1 fruit fly cellular context compared by ENCODE assay signal in the genomic region with DNA sequence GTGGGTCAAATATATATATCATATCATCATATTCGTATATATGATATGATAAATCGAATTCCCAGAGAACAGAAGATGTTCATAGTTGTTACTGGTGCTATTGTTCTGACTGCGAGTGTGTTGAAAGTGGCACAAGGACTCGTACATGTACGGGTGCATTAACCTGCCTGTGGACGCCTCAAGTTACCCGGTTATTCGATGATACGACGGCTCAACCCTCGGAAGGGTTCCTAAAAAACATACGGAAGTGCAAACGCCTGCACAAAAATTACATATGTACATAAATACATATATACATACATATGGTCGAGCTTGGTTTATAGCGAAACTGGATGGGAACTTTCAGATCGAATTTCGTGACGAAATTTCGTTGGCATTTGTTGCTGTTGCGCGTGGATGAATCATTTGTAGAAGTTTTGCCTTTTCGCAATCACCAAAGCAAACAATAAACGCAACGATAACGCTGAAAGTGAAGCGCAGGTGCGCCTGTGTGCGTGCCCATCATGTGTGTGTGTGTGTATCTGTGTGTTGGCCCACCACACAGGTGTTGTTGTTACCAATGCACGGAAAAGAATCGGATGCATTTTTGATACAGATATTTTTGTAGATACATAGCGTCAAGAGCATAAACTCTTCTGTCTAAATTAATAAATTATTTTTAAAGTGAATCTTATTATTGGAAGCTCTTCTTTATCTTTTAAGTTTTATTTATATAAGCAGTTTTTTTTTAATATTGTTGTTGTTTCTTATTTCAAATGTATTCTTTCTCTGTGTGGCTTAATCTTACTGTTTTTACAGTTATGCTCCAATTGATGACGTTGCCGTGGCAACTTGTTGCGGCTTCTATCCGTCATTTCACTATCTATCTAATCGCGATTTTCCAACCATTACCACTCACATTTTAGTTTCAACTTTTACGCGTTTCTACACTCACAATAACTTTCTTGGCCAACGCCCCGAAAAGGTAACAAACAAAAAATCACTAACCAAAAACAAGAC.
TF ChIP-seq lines count a peak whose summit lies in the region.

No protein-coding gene starts in this region.

TF ChIP-seq in whole organism, embryonic, 481 proteins besides CTCF, POLR2A, EP300 and RAD21 (continued from another document and continues in another):
- no peak for TF ChIP-seq abd-A (tag; optimal IDR thresholded peaks at IDR 0.05; lab: Kevin White, UChicago)
- TF ChIP-seq CG13296 (GFP tag; optimal IDR thresholded peaks at IDR 0.05; lab: Kevin White, UChicago): peak; percentile 32
- peak; percentile 24 for TF ChIP-seq CG4328 (GFP tag; optimal IDR thresholded peaks at IDR 0.05; lab: Kevin White, UChicago)
- peak; percentile 60 for TF ChIP-seq ssp (GFP tag; IDR thresholded peaks at IDR 0.05; lab: Robert Waterston, UW)
- peak; percentile 51 for TF ChIP-seq CG18476 (GFP tag; optimal IDR thresholded peaks at IDR 0.05; lab: Kevin White, UChicago)
- no peak for TF ChIP-seq disco-r (GFP tag; optimal IDR thresholded peaks at IDR 0.05; lab: Kevin White, UChicago)
- no peak for TF ChIP-seq sug (tag; optimal IDR thresholded peaks at IDR 0.05; lab: Kevin White, UChicago)
- TF ChIP-seq Ptx1 (GFP tag; IDR thresholded peaks at IDR 0.05; lab: Robert Waterston, UW): peak; percentile 87
- peak in 1 of 2 experiments; percentile 41 for TF ChIP-seq Eip74EF (GFP tag; optimal IDR thresholded peaks at IDR 0.05; lab: Kevin White, UChicago)
- no peak for TF ChIP-seq CG17186 (GFP tag; optimal IDR thresholded peaks at IDR 0.05; lab: Kevin White, UChicago)
- TF ChIP-seq Doc2 (GFP tag; IDR thresholded peaks at IDR 0.05; lab: Robert Waterston, UW): no peak
- TF ChIP-seq CG2116 (GFP tag; optimal IDR thresholded peaks at IDR 0.05; lab: Kevin White, UChicago): no peak
- TF ChIP-seq CG14014 (GFP tag; IDR thresholded peaks at IDR 0.05; lab: Robert Waterston, UW): peak; percentile 76
- peak; percentile 81 for TF ChIP-seq nmo (GFP tag; optimal IDR thresholded peaks at IDR 0.05; lab: Kevin White, UChicago)
- no peak for TF ChIP-seq crc (GFP tag; optimal IDR thresholded peaks at IDR 0.05; lab: Kevin White, UChicago)
- TF ChIP-seq CG17612 (GFP tag; IDR thresholded peaks at IDR 0.05; lab: Robert Waterston, UW): no peak
- peak; percentile 87 for TF ChIP-seq Aef1 (GFP tag; IDR thresholded peaks at IDR 0.05; lab: Robert Waterston, UW)
- peak; percentile 62 for TF ChIP-seq croc (GFP tag; conservative IDR thresholded peaks at IDR 0.05; lab: Robert Waterston, UW)
- no peak for TF ChIP-seq rib (GFP tag; IDR thresholded peaks at IDR 0.05; lab: Robert Waterston, UW)
- TF ChIP-seq HLHmδ (GFP tag; optimal IDR thresholded peaks at IDR 0.05; lab: Kevin White, UChicago): no peak
- peak; percentile 33 for TF ChIP-seq salm (tag; optimal IDR thresholded peaks at IDR 0.05; lab: Kevin White, UChicago)
- TF ChIP-seq Dip2 (GFP tag; IDR thresholded peaks at IDR 0.05; lab: Robert Waterston, UW): no peak
- TF ChIP-seq Trl (optimal IDR thresholded peaks at IDR 0.05; lab: Kevin White, UChicago): no peak
- TF ChIP-seq Trl (GFP tag; optimal IDR thresholded peaks at IDR 0.05; lab: Kevin White, UChicago): no peak
- peak; percentile 28 for TF ChIP-seq CG33213 (GFP tag; optimal IDR thresholded peaks at IDR 0.05; lab: Kevin White, UChicago)
- peak; percentile 75 for TF ChIP-seq CG14441 (GFP tag; IDR thresholded peaks at IDR 0.05; lab: Robert Waterston, UW)
- TF ChIP-seq bowl (GFP tag; IDR thresholded peaks at IDR 0.05; lab: Robert Waterston, UW): peak; percentile 51; the same call in 1 of the 2 replicates
- TF ChIP-seq CG6791 (GFP tag; IDR thresholded peaks at IDR 0.05; lab: Robert Waterston, UW; ENCODE audit: partially characterized antibody): no peak
- TF ChIP-seq CG3995 (GFP tag; optimal IDR thresholded peaks at IDR 0.05; lab: Kevin White, UChicago): no peak
- TF ChIP-seq pum (GFP tag; optimal IDR thresholded peaks at IDR 0.05; lab: Kevin White, UChicago): no peak
- TF ChIP-seq Taf1 (GFP tag; IDR thresholded peaks at IDR 0.05; lab: Robert Waterston, UW): peak; percentile 46; the same call in 1 of the 2 replicates
- TF ChIP-seq scrt (GFP tag; optimal IDR thresholded peaks at IDR 0.05; lab: Kevin White, UChicago): no peak
- TF ChIP-seq Ravus (GFP tag; IDR thresholded peaks at IDR 0.05; lab: Robert Waterston, UW): no peak
- peak; percentile 85 for TF ChIP-seq E2f1 (GFP tag; IDR thresholded peaks at IDR 0.05; lab: Robert Waterston, UW)
- TF ChIP-seq ATbp (GFP tag; optimal IDR thresholded peaks at IDR 0.05; lab: Kevin White, UChicago): peak; percentile 69
- peak; percentile 71 for TF ChIP-seq bcd (GFP tag; optimal IDR thresholded peaks at IDR 0.05; lab: Kevin White, UChicago)
- peak; percentile 38 for TF ChIP-seq org-1 (GFP tag; optimal IDR thresholded peaks at IDR 0.05; lab: Kevin White, UChicago)
- no peak for TF ChIP-seq CG17912 (GFP tag; optimal IDR thresholded peaks at IDR 0.05; lab: Kevin White, UChicago)
- peak; percentile 58 for TF ChIP-seq CG5245 (GFP tag; optimal IDR thresholded peaks at IDR 0.05; lab: Kevin White, UChicago)
- peak; percentile 22 for TF ChIP-seq NC2β (GFP tag; optimal IDR thresholded peaks at IDR 0.05; lab: Kevin White, UChicago)
- TF ChIP-seq CG6765 (GFP tag; optimal IDR thresholded peaks at IDR 0.05; lab: Kevin White, UChicago): peak; percentile 27
- peak; percentile 69; the same call in 2 of the 3 replicates for TF ChIP-seq CG34422 (GFP tag; IDR thresholded peaks at IDR 0.05; lab: Robert Waterston, UW)
- TF ChIP-seq ewg (GFP tag; optimal IDR thresholded peaks at IDR 0.05; lab: Kevin White, UChicago): peak; percentile 34
- peak; percentile 64; the same call in 1 of the 2 replicates for TF ChIP-seq Rfx (GFP tag; IDR thresholded peaks at IDR 0.05; lab: Robert Waterston, UW)
- peak; percentile 88 for TF ChIP-seq Xrp1 (GFP tag; IDR thresholded peaks at IDR 0.05; lab: Robert Waterston, UW)
- TF ChIP-seq Stat92E (GFP tag; optimal IDR thresholded peaks at IDR 0.05; lab: Kevin White, UChicago): no peak
- TF ChIP-seq CG10543 (GFP tag; optimal IDR thresholded peaks at IDR 0.05; lab: Kevin White, UChicago): peak; percentile 5
- TF ChIP-seq sr (GFP tag; IDR thresholded peaks at IDR 0.05; lab: Robert Waterston, UW): no peak
- TF ChIP-seq CG18764 (GFP tag; optimal IDR thresholded peaks at IDR 0.05; lab: Kevin White, UChicago): peak; percentile 46
- peak; percentile 92 for TF ChIP-seq sens (GFP tag; lab: Kevin White, UChicago)
- TF ChIP-seq klu (GFP tag; IDR thresholded peaks at IDR 0.05; lab: Robert Waterston, UW): no peak
- no peak for TF ChIP-seq wdn (GFP tag; IDR thresholded peaks at IDR 0.05; lab: Robert Waterston, UW)
- no peak for TF ChIP-seq CG5180 (GFP tag; optimal IDR thresholded peaks at IDR 0.05; lab: Kevin White, UChicago)
- peak; percentile 77 for TF ChIP-seq CG4360 (GFP tag; IDR thresholded peaks at IDR 0.05; lab: Robert Waterston, UW)
- peak; percentile 74 for TF ChIP-seq D19A (tag; optimal IDR thresholded peaks at IDR 0.05; lab: Kevin White, UChicago)
- no peak for TF ChIP-seq schlank (tag; optimal IDR thresholded peaks at IDR 0.05; lab: Kevin White, UChicago)
- peak; percentile 82 for TF ChIP-seq seq (GFP tag; IDR thresholded peaks at IDR 0.05; lab: Robert Waterston, UW)
- TF ChIP-seq ind (GFP tag; optimal IDR thresholded peaks at IDR 0.05; lab: Kevin White, UChicago): peak; percentile 63
- TF ChIP-seq TFAM (GFP tag; optimal IDR thresholded peaks at IDR 0.05; lab: Kevin White, UChicago): no peak
- no peak for TF ChIP-seq CG34224 (GFP tag; IDR thresholded peaks at IDR 0.05; lab: Robert Waterston, UW; ENCODE audit: partially characterized antibody)
- no peak for TF ChIP-seq Hr39 (optimal IDR thresholded peaks at IDR 0.05; lab: Kevin White, UChicago)
- peak; percentile 50 for TF ChIP-seq CG2120 (GFP tag; optimal IDR thresholded peaks at IDR 0.05; lab: Kevin White, UChicago)
- no peak for TF ChIP-seq BEAF-32 (GFP tag; optimal IDR thresholded peaks at IDR 0.05; lab: Kevin White, UChicago)
- no peak for TF ChIP-seq Doc3 (GFP tag; IDR thresholded peaks at IDR 0.05; lab: Robert Waterston, UW; ENCODE audit: partially characterized antibody)
- TF ChIP-seq dysf (GFP tag; IDR thresholded peaks at IDR 0.05; lab: Robert Waterston, UW): peak; percentile 82
- peak; percentile 87 for TF ChIP-seq CG10366 (GFP tag; IDR thresholded peaks at IDR 0.05; lab: Robert Waterston, UW)
- TF ChIP-seq Tbp (GFP tag; optimal IDR thresholded peaks at IDR 0.05; lab: Kevin White, UChicago): no peak
- no peak for TF ChIP-seq zen2 (GFP tag; IDR thresholded peaks at IDR 0.05; lab: Robert Waterston, UW; ENCODE audit: partially characterized antibody)
- TF ChIP-seq Dbx (GFP tag; IDR thresholded peaks at IDR 0.05; lab: Robert Waterston, UW): peak; percentile 51; the same call in 1 of the 3 replicates
- no peak for TF ChIP-seq Bteb2 (GFP tag; optimal IDR thresholded peaks at IDR 0.05; lab: Kevin White, UChicago)
- TF ChIP-seq CG32772 (GFP tag; IDR thresholded peaks at IDR 0.05; lab: Robert Waterston, UW): peak; percentile 80
- TF ChIP-seq CG16813 (GFP tag; IDR thresholded peaks at IDR 0.05; lab: Robert Waterston, UW; ENCODE audit: partially characterized antibody): no peak
- peak; percentile 68 for TF ChIP-seq gsb-n (tag; optimal IDR thresholded peaks at IDR 0.05; lab: Kevin White, UChicago)
- peak in 1 of 2 experiments; percentile 55 for TF ChIP-seq Pdp1 (GFP tag; optimal IDR thresholded peaks at IDR 0.05; lab: Kevin White, UChicago)
- no peak for TF ChIP-seq CG13287 (GFP tag; IDR thresholded peaks at IDR 0.05; lab: Robert Waterston, UW; ENCODE audit: partially characterized antibody)
- peak; percentile 75 for TF ChIP-seq CG10209 (GFP tag; optimal IDR thresholded peaks at IDR 0.05; lab: Kevin White, UChicago)
- no peak for TF ChIP-seq pita (GFP tag; optimal IDR thresholded peaks at IDR 0.05; lab: Kevin White, UChicago)
- peak; percentile 76 for TF ChIP-seq CG4404 (GFP tag; IDR thresholded peaks at IDR 0.05; lab: Robert Waterston, UW)
- TF ChIP-seq Fer2 (tag; optimal IDR thresholded peaks at IDR 0.05; lab: Kevin White, UChicago): peak; percentile 17
- TF ChIP-seq eve (GFP tag; optimal IDR thresholded peaks at IDR 0.05; lab: Kevin White, UChicago): no peak
- peak; percentile 23 for TF ChIP-seq D19B (GFP tag; optimal IDR thresholded peaks at IDR 0.05; lab: Kevin White, UChicago)
- TF ChIP-seq nau (GFP tag; optimal IDR thresholded peaks at IDR 0.05; lab: Kevin White, UChicago): no peak
- peak; percentile 43 for TF ChIP-seq CG12219 (GFP tag; optimal IDR thresholded peaks at IDR 0.05; lab: Kevin White, UChicago)
- no peak for TF ChIP-seq cad (GFP tag; optimal IDR thresholded peaks at IDR 0.05; lab: Kevin White, UChicago)
- peak; percentile 48 for TF ChIP-seq Max (GFP tag; optimal IDR thresholded peaks at IDR 0.05; lab: Kevin White, UChicago)
- TF ChIP-seq toy (GFP tag; IDR thresholded peaks at IDR 0.05; lab: Robert Waterston, UW): no peak
- TF ChIP-seq pb (GFP tag; optimal IDR thresholded peaks at IDR 0.05; lab: Kevin White, UChicago): no peak
- peak; percentile 37 for TF ChIP-seq kay (GFP tag; optimal IDR thresholded peaks at IDR 0.05; lab: Kevin White, UChicago)
- TF ChIP-seq dmrt11E (tag; optimal IDR thresholded peaks at IDR 0.05; lab: Kevin White, UChicago): peak; percentile 80
- TF ChIP-seq CG1603 (tag; optimal IDR thresholded peaks at IDR 0.05; lab: Kevin White, UChicago): no peak
- no peak for TF ChIP-seq amos (GFP tag; IDR thresholded peaks at IDR 0.05; lab: Robert Waterston, UW; ENCODE audit: partially characterized antibody)
- TF ChIP-seq Lhr (GFP tag; optimal IDR thresholded peaks at IDR 0.05; lab: Kevin White, UChicago): no peak
- TF ChIP-seq hth (optimal IDR thresholded peaks at IDR 0.05; lab: Kevin White, UChicago): no peak
- TF ChIP-seq CG13775 (GFP tag; optimal IDR thresholded peaks at IDR 0.05; lab: Kevin White, UChicago): peak; percentile 53
- no peak for TF ChIP-seq tx (GFP tag; optimal IDR thresholded peaks at IDR 0.05; lab: Kevin White, UChicago)
- TF ChIP-seq CG9876 (GFP tag; optimal IDR thresholded peaks at IDR 0.05; lab: Kevin White, UChicago): no peak
- TF ChIP-seq CG1832 (GFP tag; optimal IDR thresholded peaks at IDR 0.05; lab: Kevin White, UChicago): no peak
- TF ChIP-seq CG8359 (GFP tag; optimal IDR thresholded peaks at IDR 0.05; lab: Kevin White, UChicago; ENCODE audit: borderline replicate concordance): peak; percentile 21
- TF ChIP-seq bigmax (GFP tag; optimal IDR thresholded peaks at IDR 0.05; lab: Kevin White, UChicago): no peak
- TF ChIP-seq CG7556 (GFP tag; optimal IDR thresholded peaks at IDR 0.05; lab: Kevin White, UChicago): peak; percentile 80
- no peak for TF ChIP-seq Kr (GFP tag; optimal IDR thresholded peaks at IDR 0.05; lab: Kevin White, UChicago)
- no peak for TF ChIP-seq CG3838 (GFP tag; optimal IDR thresholded peaks at IDR 0.05; lab: Kevin White, UChicago)
- TF ChIP-seq CG13424 (tag; optimal IDR thresholded peaks at IDR 0.05; lab: Kevin White, UChicago): peak; percentile 86
- TF ChIP-seq CG10321 (GFP tag; IDR thresholded peaks at IDR 0.05; lab: Robert Waterston, UW): peak; percentile 37; the same call in 1 of the 2 replicates
- TF ChIP-seq CG9609 (GFP tag; optimal IDR thresholded peaks at IDR 0.05; lab: Kevin White, UChicago): peak; percentile 21
- TF ChIP-seq sd (tag; optimal IDR thresholded peaks at IDR 0.05; lab: Kevin White, UChicago): no peak
- TF ChIP-seq lab (GFP tag; optimal IDR thresholded peaks at IDR 0.05; lab: Kevin White, UChicago): peak; percentile 68
- peak in 1 of 2 experiments; percentile 29 for TF ChIP-seq tll (GFP tag; optimal IDR thresholded peaks at IDR 0.05; lab: Kevin White, UChicago)
- TF ChIP-seq CG18599 (GFP tag; optimal IDR thresholded peaks at IDR 0.05; lab: Kevin White, UChicago): peak; percentile 71
- TF ChIP-seq ab (GFP tag; optimal IDR thresholded peaks at IDR 0.05; lab: Kevin White, UChicago): no peak
- TF ChIP-seq repo (GFP tag; optimal IDR thresholded peaks at IDR 0.05; lab: Kevin White, UChicago): no peak
- TF ChIP-seq CG10959 (GFP tag; IDR thresholded peaks at IDR 0.05; lab: Robert Waterston, UW): peak; percentile 77; the same call in 1 of the 2 replicates
- peak; percentile 26 for TF ChIP-seq CG1647 (GFP tag; optimal IDR thresholded peaks at IDR 0.05; lab: Kevin White, UChicago)
- peak; percentile 65 for TF ChIP-seq CG12659 (GFP tag; optimal IDR thresholded peaks at IDR 0.05; lab: Kevin White, UChicago)
- no peak for TF ChIP-seq CG10274 (GFP tag; optimal IDR thresholded peaks at IDR 0.05; lab: Kevin White, UChicago)
- peak; percentile 5 for TF ChIP-seq Sry-β (GFP tag; optimal IDR thresholded peaks at IDR 0.05; lab: Kevin White, UChicago)
- TF ChIP-seq CG3065 (GFP tag; optimal IDR thresholded peaks at IDR 0.05; lab: Kevin White, UChicago): peak; percentile 19
- TF ChIP-seq ems (GFP tag; optimal IDR thresholded peaks at IDR 0.05; lab: Kevin White, UChicago): peak; percentile 44
- TF ChIP-seq ttk (GFP tag; IDR thresholded peaks at IDR 0.05; lab: Robert Waterston, UW): peak; percentile 85
- TF ChIP-seq sima (GFP tag; optimal IDR thresholded peaks at IDR 0.05; lab: Kevin White, UChicago): no peak
